Worm (Caenorhabditis elegans) whole organism, L2 larva: ENCODE measurements around the gene gmn-1.

ENCODE experiments used
- R02D3.7 ChIP-seq: fragments of 150-350 bp; optimal IDR thresholded peaks from 2 replicates; lab custom pipeline; 2014; ENCODE audit warnings: missing biosample characterization, missing genetic modification characterization
- Y55F3AM.14 ChIP-seq: fragments of 200-800 bp; sonication (Bioruptor generic); optimal IDR thresholded peaks from 2 replicates; lab custom pipeline; 2018; ENCODE audit warnings: mild to moderate bottlenecking, missing genetic modification characterization, missing compliant biosample characterization
- ZK546.5 ChIP-seq: sonication (generic microtip); optimal IDR thresholded peaks from 2 replicates; lab custom pipeline; 2017; ENCODE audit warnings: missing biosample characterization, missing genetic modification characterization
- ceh-16 ChIP-seq: fragments of 150-350 bp; optimal IDR thresholded peaks from 2 replicates; lab custom pipeline; 2014; ENCODE audit warnings: missing biosample characterization, missing genetic modification characterization
- crh-2 ChIP-seq: sonication (generic microtip); optimal IDR thresholded peaks from 2 replicates; lab custom pipeline; 2017; ENCODE audit warnings: missing biosample characterization, missing genetic modification characterization
- dmd-4 ChIP-seq: sonication (generic microtip); optimal IDR thresholded peaks from 2 replicates; lab custom pipeline; 2017; ENCODE audit warnings: missing biosample characterization, missing genetic modification characterization
- egl-27 ChIP-seq: sonication (generic microtip); optimal IDR thresholded peaks from 3 replicates; lab custom pipeline; 2017; ENCODE audit warnings: missing biosample characterization, missing genetic modification reagents, missing genetic modification characterization
- elt-1 ChIP-seq: fragments of 150-350 bp; optimal IDR thresholded peaks from 2 replicates; lab custom pipeline; 2014; ENCODE audit warnings: missing biosample characterization, missing genetic modification characterization
- elt-3 ChIP-seq: sonication (generic microtip); optimal IDR thresholded peaks from 2 replicates; lab custom pipeline; 2017; ENCODE audit warnings: missing biosample characterization, missing genetic modification characterization
- fos-1 ChIP-seq: fragments of 150-350 bp; optimal IDR thresholded peaks from 2 replicates; lab custom pipeline; 2014; ENCODE audit warnings: missing biosample characterization, missing genetic modification characterization
- gmeb-1 ChIP-seq: fragments of 150-350 bp; optimal IDR thresholded peaks from 2 replicates; lab custom pipeline; 2014; ENCODE audit warnings: missing biosample characterization, missing genetic modification characterization
- lin-11 ChIP-seq: fragments of 150-350 bp; sonication (generic microtip); optimal IDR thresholded peaks from 2 replicates; lab custom pipeline; 2014; ENCODE audit warnings: missing biosample characterization, missing genetic modification characterization, inconsistent platforms, mixed read lengths
- lin-13 ChIP-seq: fragments of 150-350 bp; optimal IDR thresholded peaks from 2 replicates; lab custom pipeline; 2014; ENCODE audit warnings: missing biosample characterization, missing genetic modification reagents, missing genetic modification characterization
- lin-39 ChIP-seq: fragments of 150-350 bp; optimal IDR thresholded peaks from 2 replicates; lab custom pipeline; 2014; ENCODE audit warnings: missing biosample characterization, missing genetic modification reagents, missing genetic modification characterization
- lsy-2 ChIP-seq, 2 experiments: fragments of 150-350 bp in 1 of 2; sonication (generic microtip) in 1 of 2; optimal IDR thresholded peaks; 2 replicates each; lab custom pipeline; 2014 to 2017; ENCODE audit warnings: missing biosample characterization in 2 of 2, missing genetic modification characterization in 2 of 2
- mab-5 ChIP-seq: fragments of 150-350 bp; optimal IDR thresholded peaks from 2 replicates; lab custom pipeline; 2014; ENCODE audit warnings: missing biosample characterization, missing genetic modification characterization
- mbf-1 ChIP-seq: sonication (generic microtip); optimal IDR thresholded peaks from 2 replicates; lab custom pipeline; 2017; ENCODE audit warnings: missing biosample characterization, missing genetic modification characterization
- mdl-1 ChIP-seq, 2 experiments: fragments of 150-350 bp in 1 of 2; sonication (generic microtip) in 1 of 2; optimal IDR thresholded peaks; 2 replicates each; lab custom pipeline; 2017; ENCODE audit warnings: missing biosample characterization in 2 of 2, missing genetic modification characterization in 2 of 2
- nhr-10 ChIP-seq: sonication (generic microtip); optimal IDR thresholded peaks from 2 replicates; lab custom pipeline; 2017; ENCODE audit warnings: missing biosample characterization, missing genetic modification characterization
- nhr-11 ChIP-seq: fragments of 150-350 bp; optimal IDR thresholded peaks from 2 replicates; lab custom pipeline; 2014; ENCODE audit warnings: missing biosample characterization, missing genetic modification characterization
- nhr-12 ChIP-seq: fragments of 150-350 bp; optimal IDR thresholded peaks from 2 replicates; lab custom pipeline; 2014; ENCODE audit warnings: missing biosample characterization, missing genetic modification characterization
- nhr-129 ChIP-seq: fragments of 150-350 bp; optimal IDR thresholded peaks from 2 replicates; lab custom pipeline; 2014; ENCODE audit warnings: missing biosample characterization, missing genetic modification characterization
- nhr-21 ChIP-seq: fragments of 150-350 bp; optimal IDR thresholded peaks from 2 replicates; lab custom pipeline; 2014; ENCODE audit warnings: missing biosample characterization, missing genetic modification characterization
- nhr-23 ChIP-seq: fragments of 150-350 bp; optimal IDR thresholded peaks from 2 replicates; lab custom pipeline; 2014; ENCODE audit warnings: missing biosample characterization, missing genetic modification reagents, missing genetic modification characterization
- nhr-25 ChIP-seq: fragments of 150-350 bp; sonication (generic microtip); optimal IDR thresholded peaks from 3 replicates; lab custom pipeline; 2014; ENCODE audit warnings: missing biosample characterization, missing genetic modification characterization
- nhr-77 ChIP-seq: fragments of 150-350 bp; optimal IDR thresholded peaks from 2 replicates; lab custom pipeline; 2014; ENCODE audit warnings: missing biosample characterization, missing genetic modification characterization
- peb-1 ChIP-seq: fragments of 150-350 bp; optimal IDR thresholded peaks from 2 replicates; lab custom pipeline; 2014; ENCODE audit warnings: missing biosample characterization, missing genetic modification characterization
- sem-4 ChIP-seq: fragments of 150-350 bp; optimal IDR thresholded peaks from 2 replicates; lab custom pipeline; 2014; ENCODE audit warnings: missing biosample characterization, missing genetic modification reagents, missing genetic modification characterization
- skn-1 ChIP-seq: sonication (generic microtip); optimal IDR thresholded peaks from 2 replicates; lab custom pipeline; 2017; ENCODE audit warnings: missing biosample characterization, missing genetic modification characterization
- sma-3 ChIP-seq: sonication (generic microtip); optimal IDR thresholded peaks from 2 replicates; lab custom pipeline; 2016; ENCODE audit warnings: missing genetic modification reagents, missing genetic modification characterization, missing compliant biosample characterization
- sma-9 ChIP-seq, 2 experiments: fragments of 150-350 bp in 1 of 2; sonication (generic microtip) in 1 of 2; optimal IDR thresholded peaks; 2 replicates each; lab custom pipeline; 2014 to 2016; ENCODE audit warnings: missing genetic modification characterization in 2 of 2, mild to moderate bottlenecking in 1 of 2, missing biosample characterization in 1 of 2, missing compliant biosample characterization in 1 of 2, missing genetic modification reagents in 1 of 2, moderate library complexity in 1 of 2
- snpc-4 ChIP-seq: fragments of 150-350 bp; optimal IDR thresholded peaks from 2 replicates; lab custom pipeline; 2014; ENCODE audit warnings: missing biosample characterization, missing genetic modification characterization
- unc-39 ChIP-seq: fragments of 150-350 bp; optimal IDR thresholded peaks from 2 replicates; lab custom pipeline; 2014; ENCODE audit warnings: missing biosample characterization, missing genetic modification characterization
- unc-62 ChIP-seq: fragments of 150-350 bp; optimal IDR thresholded peaks from 2 replicates; lab custom pipeline; 2014; ENCODE audit warnings: missing biosample characterization, missing genetic modification reagents, missing genetic modification characterization
- zag-1 ChIP-seq: fragments of 150-350 bp; optimal IDR thresholded peaks from 2 replicates; lab custom pipeline; 2014; ENCODE audit warnings: missing biosample characterization, missing genetic modification characterization
- ztf-4 ChIP-seq: fragments of 150-350 bp; optimal IDR thresholded peaks from 2 replicates; lab custom pipeline; 2014; ENCODE audit warnings: missing biosample characterization, missing genetic modification characterization

Gene gmn-1

ce11 chrIII:12218078-12218477, 7.1 kb downstream of the gmn-1 start:
- no peak for TF ChIP-seq lin-13
- no peak for TF ChIP-seq unc-62 (GFP tag; lab: Kevin White, UChicago)
- TF ChIP-seq skn-1 (tag; lab: Kevin White, UChicago) = no peak
- TF ChIP-seq sem-4 = no peak
- TF ChIP-seq egl-27 = no peak
- no peak for TF ChIP-seq sma-9 (GFP tag; optimal IDR thresholded peaks at IDR 0.05; lab: Kevin White, UChicago)
- no peak for TF ChIP-seq sma-9 (tag; optimal IDR thresholded peaks at IDR 0.05; lab: Kevin White, UChicago)
- no peak for TF ChIP-seq nhr-10
- no peak for TF ChIP-seq Y55F3AM.14 (GFP tag; lab: Kevin White, UChicago)
- TF ChIP-seq nhr-12 (tag; lab: Kevin White, UChicago) = no peak
- no peak for TF ChIP-seq nhr-21 (tag; lab: Kevin White, UChicago)
- TF ChIP-seq peb-1 (tag; lab: Kevin White, UChicago) = no peak

ce11 chrIII:12215596-12215995, 9.5 kb downstream of the gmn-1 start, which contains the start of gene Y75B8A.13:
Gene Y75B8A.13, minus strand, starts transcription at chrIII:12215696.
- TF ChIP-seq elt-3 (no peak), nhr-25 (tag; lab: Kevin White, UChicago) (no peak), lin-39 (no peak), nhr-10 (no peak), sem-4 (no peak), fos-1 (tag; lab: Kevin White, UChicago) (no peak), nhr-21 (tag; lab: Kevin White, UChicago) (no peak), nhr-11 (tag; lab: Kevin White, UChicago) (no peak), ZK546.5 (tag; lab: Kevin White, UChicago) (no peak), nhr-23 (tag; lab: Kevin White, UChicago) (no peak), nhr-129 (tag; lab: Kevin White, UChicago) (no peak), crh-2 (tag; lab: Kevin White, UChicago) (no peak), zag-1 (no peak), R02D3.7 (tag; lab: Kevin White, UChicago) (no peak)

- TF ChIP-seq fos-1 (tag; lab: Kevin White, UChicago) (no peak), mab-5 (no peak), gmeb-1 (tag; lab: Kevin White, UChicago) (no peak), nhr-25 (tag; lab: Kevin White, UChicago) (no peak), lin-11 (no peak), elt-1 (tag; lab: Kevin White, UChicago) (no peak), lin-13 (no peak), nhr-12 (tag; lab: Kevin White, UChicago) (no peak), ceh-16 (tag; lab: Kevin White, UChicago) (no peak), nhr-77 (tag; lab: Kevin White, UChicago) (no peak), ztf-4 (tag; lab: Kevin White, UChicago) (no peak), unc-39 (tag; lab: Kevin White, UChicago) (no peak), dmd-4 (no peak), snpc-4 (no peak), lsy-2 (tag; optimal IDR thresholded peaks at IDR 0.05; lab: Kevin White, UChicago) (no peak)
Measured at ce11 chrIII:12207574-12207973, 17.6 kb downstream of the gmn-1 start.

- TF ChIP-seq mdl-1 (tag; optimal IDR thresholded peaks at IDR 0.05; lab: Kevin White, UChicago) = no peak
- TF ChIP-seq mbf-1 (tag; lab: Kevin White, UChicago) = no peak
- no peak for TF ChIP-seq sma-3 (GFP tag; lab: Kevin White, UChicago)
- no peak for TF ChIP-seq sem-4
- no peak for TF ChIP-seq lin-39
- no peak for TF ChIP-seq dmd-4
- TF ChIP-seq R02D3.7 (tag; lab: Kevin White, UChicago) = no peak
- TF ChIP-seq nhr-10 = no peak
Measured at ce11 chrIII:12205271-12205670, 19.9 kb downstream of the gmn-1 start.

- TF ChIP-seq R02D3.7 (tag; lab: Kevin White, UChicago) (no peak), snpc-4 (no peak), nhr-21 (tag; lab: Kevin White, UChicago) (no peak), nhr-25 (tag; lab: Kevin White, UChicago) (no peak), ZK546.5 (tag; lab: Kevin White, UChicago) (no peak), zag-1 (no peak)
Measured at ce11 chrIII:12202437-12202836, 22.7 kb downstream of the gmn-1 start, which contains the start of gene osm-12. Gene osm-12, minus strand, starts transcription at chrIII:12202537.
